Worm (Caenorhabditis elegans) whole organism, midembryonic: ENCODE measurements around the gene sqv-1.

ENCODE experiments used
- T22C8.4 ChIP-seq: fragments of 200-800 bp; sonication (Bioruptor generic); IDR thresholded peaks from 2 replicates; pipeline ENCODE4 v1.3.6; 2022; ENCODE audit warnings: missing genetic modification characterization, missing compliant biosample characterization
- cog-1 ChIP-seq: sonication (generic microtip); optimal IDR thresholded peaks from 2 replicates; lab custom pipeline; 2016; ENCODE audit warnings: missing genetic modification characterization, missing compliant biosample characterization
- flt-1 ChIP-seq: fragments of 200-800 bp; sonication (Bioruptor generic); IDR thresholded peaks from 2 replicates; pipeline ENCODE4 v1.3.6; 2022; ENCODE audit warnings: missing genetic modification characterization, missing compliant biosample characterization
- klf-2 ChIP-seq: fragments of 200-800 bp; sonication (Bioruptor generic); conservative IDR thresholded peaks from 2 replicates; pipeline ENCODE4 v1.3.6; 2022; ENCODE audit warnings: missing genetic modification reagents, missing genetic modification characterization, missing compliant biosample characterization
- med-1 ChIP-seq: sonication (generic microtip); optimal IDR thresholded peaks from 2 replicates; lab custom pipeline; 2017; ENCODE audit warnings: missing genetic modification characterization, mild to moderate bottlenecking, missing compliant biosample characterization, antibody characterized with exemption, missing genetic modification reagents; ENCODE audit not compliant: insufficient read depth
- ref-1 ChIP-seq: fragments of 200-800 bp; sonication (Bioruptor generic); conservative IDR thresholded peaks from 2 replicates; pipeline ENCODE4 v1.3.6; 2022; ENCODE audit warnings: missing genetic modification reagents, missing genetic modification characterization, missing compliant biosample characterization
- tab-1 ChIP-seq: fragments of 200-800 bp; sonication (Bioruptor generic); IDR thresholded peaks from 2 replicates; pipeline ENCODE4 v1.3.6; 2022; ENCODE audit warnings: missing genetic modification characterization, missing compliant biosample characterization
- ztf-23 ChIP-seq: fragments of 200-800 bp; sonication (Bioruptor generic); IDR thresholded peaks from 2 replicates; pipeline ENCODE4 v1.3.6; 2022; ENCODE audit warnings: missing genetic modification reagents, missing genetic modification characterization, missing compliant biosample characterization
- ztf-29 ChIP-seq: fragments of 200-800 bp; sonication (Bioruptor generic); IDR thresholded peaks from 2 replicates; pipeline ENCODE4 v1.3.6; 2022; ENCODE audit warnings: missing genetic modification reagents, missing genetic modification characterization, missing compliant biosample characterization

DNA sequence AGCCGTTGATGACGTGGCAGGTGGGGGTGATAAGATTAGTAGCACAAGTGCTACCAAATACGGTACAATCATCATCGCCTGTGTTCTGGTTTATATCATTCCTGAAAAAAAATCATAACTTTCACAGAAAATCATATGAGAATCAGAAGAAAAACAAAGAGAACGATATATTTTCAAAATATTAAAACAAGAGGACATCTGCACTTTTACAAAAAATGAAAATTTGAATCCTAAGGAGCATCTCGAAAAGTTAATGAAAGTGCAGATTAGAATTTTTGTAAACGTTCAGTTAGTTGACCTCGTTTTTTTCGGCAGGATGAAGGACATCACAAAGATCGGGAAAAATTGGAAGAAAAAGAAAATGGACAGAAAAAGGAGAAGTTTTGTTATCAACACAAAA lies 48.1 kb upstream of the sqv-1 start, which contains the start of gene F35H10.10:
- TF ChIP-seq cog-1 (tag; lab: Kevin White, UChicago) (no peak), ztf-29 (GFP tag; lab: Robert Waterston, UW) (no peak), med-1 (GFP tag; lab: Kevin White, UChicago) (no peak), flt-1 (GFP tag; lab: Robert Waterston, UW) (no peak), klf-2 (GFP tag; lab: Robert Waterston, UW) (no peak), ztf-23 (no peak), T22C8.4 (GFP tag; lab: Robert Waterston, UW) (no peak), ref-1 (GFP tag; lab: Robert Waterston, UW) (no peak), tab-1 (GFP tag; lab: Robert Waterston, UW) (no peak)
